Fruit fly (Drosophila melanogaster) Kc167 (cell line): Measurements from ENCODE around the gene CG31344.

Source experiments
- Sin3A ChIP-seq: fragments of >200 bp; optimal IDR thresholded peaks from 2 replicates; lab custom pipeline; 2018; ENCODE audit warnings: missing external identifiers
- psq ChIP-seq: fragments of >200 bp; optimal IDR thresholded peaks from 2 replicates; lab custom pipeline; 2017; ENCODE audit warnings: missing external identifiers
- ttk ChIP-seq: sonication (Bioruptor generic); optimal IDR thresholded peaks from 2 replicates; lab custom pipeline; 2017; ENCODE audit warnings: missing external identifiers

- TF ChIP-seq ttk (no peak), psq (no peak), Sin3A (no peak)
Observed at dm6 chr3R:15206273-15206672, 18.9 kb downstream of the CG31344 start, which contains the start of gene Spn88Ea.
